Worm (Caenorhabditis elegans): ENCODE results near the gene asp-5.

The asp-5 gene

ce11 chrV:8252532-8252931 is 19.7 kb upstream of the asp-5 start:
- TF ChIP-seq him-1 (tag; optimal IDR thresholded peaks at IDR 0.05), result no peak
- no peak for TF ChIP-seq dao-5 (tag; optimal IDR thresholded peaks at IDR 0.05)
- no peak for TF ChIP-seq W03F9.2 (tag; optimal IDR thresholded peaks at IDR 0.05)

DNA sequence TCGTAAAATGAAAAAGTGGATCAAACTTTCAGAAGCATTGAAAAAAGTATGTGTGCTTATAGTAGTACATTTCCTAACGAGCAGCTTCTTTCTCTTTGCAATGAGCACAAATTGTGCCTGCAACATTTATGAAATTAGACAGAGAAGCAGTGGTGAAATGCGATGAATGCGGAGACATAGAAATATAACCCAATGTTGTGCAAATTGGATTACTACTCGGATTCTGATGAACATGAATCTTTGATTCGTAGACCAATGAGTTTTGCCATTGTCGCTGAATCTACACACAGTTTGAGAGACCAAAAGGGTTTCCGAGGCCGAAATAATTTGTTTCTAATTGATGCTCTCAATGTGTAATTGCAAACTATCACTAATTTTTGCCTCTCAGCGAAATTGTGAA is 18.2 kb upstream of the asp-5 start:
- TF ChIP-seq him-1 (tag; optimal IDR thresholded peaks at IDR 0.05) (no peak), dao-5 (tag; optimal IDR thresholded peaks at IDR 0.05) (no peak)

DNA sequence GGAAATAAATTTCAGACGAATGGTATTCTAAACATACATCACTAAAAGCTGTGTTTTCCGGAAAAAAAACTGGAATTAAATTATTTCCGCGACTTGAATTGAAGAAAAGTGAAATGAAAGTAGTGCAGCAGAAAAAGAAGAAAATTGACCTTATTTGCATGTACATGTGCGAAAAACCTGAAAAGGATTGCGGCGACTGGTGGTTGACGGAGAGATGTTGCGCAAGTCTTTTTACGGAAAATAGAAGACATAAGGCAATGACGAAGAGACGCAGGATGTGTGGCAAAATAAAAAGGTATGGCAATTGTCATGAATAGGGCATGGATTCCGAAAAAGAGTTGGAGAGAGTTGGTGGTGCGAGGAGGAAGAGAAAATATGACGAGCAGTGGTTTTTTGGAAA is 17.2 kb upstream of the asp-5 start:
- no peak for TF ChIP-seq him-1 (tag; optimal IDR thresholded peaks at IDR 0.05)
- no peak for TF ChIP-seq W03F9.2 (tag; optimal IDR thresholded peaks at IDR 0.05)
- TF ChIP-seq dao-5 (tag; optimal IDR thresholded peaks at IDR 0.05), result no peak

DNA sequence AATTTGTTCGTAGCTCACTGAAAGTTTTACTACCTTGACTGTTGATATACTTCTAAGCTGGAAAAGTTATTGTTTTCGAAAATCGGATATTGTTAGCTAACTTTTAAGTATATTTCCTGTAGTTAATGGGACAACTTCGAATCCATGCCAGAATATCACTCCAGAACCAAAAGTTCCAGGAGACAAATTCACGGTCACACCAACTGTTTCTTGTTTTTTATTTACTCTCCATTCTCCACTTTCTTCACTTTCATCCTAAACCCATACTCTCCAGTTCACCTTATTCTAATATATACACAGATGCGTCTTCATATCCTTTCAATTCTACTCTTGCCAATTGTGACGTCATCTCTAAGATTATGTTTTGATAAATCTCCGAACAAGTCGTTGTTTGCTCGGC is 13.2 kb upstream of the asp-5 start, which contains the start of gene C16D9.1:
Gene C16D9.1, plus strand, starts transcription at position 301 of the 400 bp plus-strand sequence.
- TF ChIP-seq dao-5 (tag; optimal IDR thresholded peaks at IDR 0.05), result no peak
- no peak for TF ChIP-seq him-1 (tag; optimal IDR thresholded peaks at IDR 0.05)
- TF ChIP-seq W03F9.2 (tag; optimal IDR thresholded peaks at IDR 0.05), result no peak

ce11 chrV:8262212-8262611 is 10.0 kb upstream of the asp-5 start:
- TF ChIP-seq W03F9.2 (tag; optimal IDR thresholded peaks at IDR 0.05) (no peak), him-1 (tag; optimal IDR thresholded peaks at IDR 0.05) (no peak), dao-5 (tag; optimal IDR thresholded peaks at IDR 0.05) (no peak)

DNA sequence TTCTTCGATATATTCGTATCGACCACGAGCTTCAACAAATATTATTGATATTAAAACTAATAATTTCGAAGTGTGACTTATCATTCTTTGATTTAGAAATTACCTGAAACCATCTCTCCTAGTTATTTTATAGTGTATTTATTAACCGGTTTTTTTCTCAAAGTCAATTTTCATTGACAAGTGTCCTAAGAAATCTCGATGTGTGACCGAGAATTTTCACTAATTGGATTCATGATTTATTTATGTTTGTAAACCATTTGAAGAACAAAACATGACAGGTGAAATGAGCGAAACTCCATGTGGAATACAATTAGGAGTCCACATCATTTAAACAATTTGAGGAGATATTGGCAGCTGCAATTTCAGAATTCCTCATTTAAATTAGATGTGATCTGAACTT is 8.7 kb upstream of the asp-5 start, which contains the start of gene C16D9.8:
Gene C16D9.8, minus strand, starts transcription at position 101 of the 400 bp plus-strand sequence.
- TF ChIP-seq dao-5 (tag; optimal IDR thresholded peaks at IDR 0.05), result no peak
- no peak for TF ChIP-seq him-1 (tag; optimal IDR thresholded peaks at IDR 0.05)
- TF ChIP-seq W03F9.2 (tag; optimal IDR thresholded peaks at IDR 0.05), result no peak

DNA sequence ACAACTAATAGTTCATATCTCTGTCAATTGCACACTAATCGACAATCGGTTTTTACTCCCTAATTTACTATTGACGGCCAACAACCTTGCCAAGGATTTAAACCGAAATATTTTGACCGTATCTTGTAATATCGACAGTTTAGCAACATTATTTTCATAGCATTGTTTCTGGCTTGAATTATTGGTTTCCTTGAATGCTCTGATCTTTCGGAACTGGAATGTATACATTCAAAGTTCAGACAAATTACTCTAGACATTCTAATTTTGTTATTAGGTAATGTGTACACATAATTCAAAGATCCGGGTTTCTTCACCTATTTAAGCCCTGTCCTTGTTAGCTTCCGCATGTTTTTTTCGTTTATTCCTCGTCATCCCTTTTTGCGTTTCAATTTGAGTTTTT is 8.2 kb upstream of the asp-5 start, which contains the start of gene C16D9.9:
Gene C16D9.9, plus strand, starts transcription at position 301 of the 400 bp plus-strand sequence.
- TF ChIP-seq W03F9.2 (tag; optimal IDR thresholded peaks at IDR 0.05) (no peak), dao-5 (tag; optimal IDR thresholded peaks at IDR 0.05) (no peak), him-1 (tag; optimal IDR thresholded peaks at IDR 0.05) (no peak)

DNA sequence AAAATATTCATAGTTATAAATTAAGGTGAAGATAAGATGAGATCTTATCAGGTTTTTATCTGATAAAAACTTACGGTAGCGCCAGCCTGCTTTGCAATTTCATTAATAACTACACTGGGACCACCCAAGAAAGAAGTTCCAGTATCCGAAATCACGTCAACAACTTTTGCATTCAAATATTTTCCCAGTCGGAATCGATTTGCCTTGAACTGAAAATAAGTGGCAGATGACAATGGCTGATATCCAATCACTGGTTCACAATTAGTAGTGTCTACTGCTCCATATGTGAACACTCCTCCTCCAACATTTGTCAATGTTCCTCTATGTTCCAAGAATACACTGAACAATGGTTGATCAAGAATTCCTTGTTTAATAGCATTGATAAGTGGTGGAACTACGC is 6.0 kb upstream of the asp-5 start, which contains the start of gene F21F8.5:
Gene F21F8.5, minus strand, starts transcription at position 101 of the 400 bp plus-strand sequence.
- TF ChIP-seq him-1 (tag; optimal IDR thresholded peaks at IDR 0.05) (no peak), dao-5 (tag; optimal IDR thresholded peaks at IDR 0.05) (no peak), W03F9.2 (tag; optimal IDR thresholded peaks at IDR 0.05) (no peak)

ce11 chrV:8267275-8267674 is 4.9 kb upstream of the asp-5 start:
- TF ChIP-seq him-1 (tag; optimal IDR thresholded peaks at IDR 0.05) (no peak), dao-5 (tag; optimal IDR thresholded peaks at IDR 0.05) (no peak), W03F9.2 (tag; optimal IDR thresholded peaks at IDR 0.05) (no peak)

DNA sequence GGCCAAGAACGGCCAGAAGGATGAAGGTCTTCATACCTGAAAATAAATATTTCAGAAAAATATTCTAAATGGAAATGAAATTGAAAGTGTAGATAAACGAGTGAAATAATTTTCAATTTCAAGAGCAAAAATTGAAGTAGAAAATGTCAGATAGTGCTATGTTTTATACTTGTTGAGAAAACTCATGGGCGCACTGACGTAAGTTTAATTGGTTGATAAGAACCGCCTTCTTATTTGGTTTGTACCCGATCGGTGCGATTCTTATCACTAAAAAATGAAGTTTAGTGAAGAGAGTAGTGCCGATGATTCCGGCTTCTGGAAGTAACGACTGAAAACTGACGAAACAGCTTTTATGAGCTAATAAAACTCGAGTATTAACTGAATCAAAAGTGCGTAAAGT is 3.3 kb upstream of the asp-5 start, which contains the start of the genes asp-6 and asp-12:
Gene asp-6, minus strand, starts transcription at position 36 of the 400 bp plus-strand sequence.
Gene asp-12, plus strand, starts transcription at position 309 of the 400 bp plus-strand sequence.
- TF ChIP-seq dao-5 (tag; optimal IDR thresholded peaks at IDR 0.05) (no peak), him-1 (tag; optimal IDR thresholded peaks at IDR 0.05) (no peak), W03F9.2 (tag; optimal IDR thresholded peaks at IDR 0.05) (no peak)

DNA sequence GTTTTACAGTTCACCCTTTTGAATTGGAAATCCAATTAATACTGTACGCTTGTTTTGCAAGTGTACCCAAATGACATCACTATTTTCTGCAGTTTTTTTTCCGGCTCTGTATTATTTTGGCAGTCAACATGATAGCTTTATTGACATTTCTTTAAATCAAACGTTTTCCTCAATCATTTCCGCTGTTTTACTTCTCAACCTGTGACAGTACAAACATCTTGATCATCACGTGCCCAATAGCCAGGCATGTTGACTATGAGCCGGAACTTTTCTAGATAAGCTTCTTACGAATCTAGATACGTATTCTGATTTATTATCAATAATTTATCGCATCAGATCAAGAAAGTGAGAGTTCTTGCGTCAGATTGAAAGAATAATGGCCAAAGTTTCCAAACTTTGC is 2.3 kb upstream of the asp-5 start:
- TF ChIP-seq W03F9.2 (tag; optimal IDR thresholded peaks at IDR 0.05) (no peak), dao-5 (tag; optimal IDR thresholded peaks at IDR 0.05) (no peak), him-1 (tag; optimal IDR thresholded peaks at IDR 0.05) (no peak)

DNA sequence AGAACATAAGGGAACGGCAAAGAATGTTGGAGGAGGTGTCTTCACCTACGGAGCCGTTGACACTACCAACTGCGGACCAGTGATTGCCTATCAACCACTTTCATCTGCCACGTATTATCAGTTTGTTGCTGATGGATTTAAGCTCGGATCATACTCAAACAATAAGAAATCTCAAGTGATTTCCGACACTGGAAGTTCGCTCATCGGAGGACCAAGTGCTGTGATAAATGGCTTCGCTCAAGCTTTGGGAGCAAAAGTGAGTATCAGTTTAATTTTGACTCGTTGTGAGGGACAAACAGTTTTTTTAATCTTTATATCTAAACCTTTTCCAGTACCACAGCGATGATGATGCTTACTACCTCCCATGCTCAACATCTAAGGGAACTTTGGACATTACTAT is 790 bp upstream of the asp-5 start:
- no peak for TF ChIP-seq W03F9.2 (tag; optimal IDR thresholded peaks at IDR 0.05)
- TF ChIP-seq dao-5 (tag; optimal IDR thresholded peaks at IDR 0.05), result no peak
- no peak for TF ChIP-seq him-1 (tag; optimal IDR thresholded peaks at IDR 0.05)

ce11 chrV:8278830-8279229 is 6.6 kb downstream of the asp-5 start, which contains the start of gene str-136:
Gene str-136 (minus strand): TSS chrV:8278930.
- TF ChIP-seq W03F9.2 (tag; optimal IDR thresholded peaks at IDR 0.05), result no peak
- TF ChIP-seq dao-5 (tag; optimal IDR thresholded peaks at IDR 0.05), result no peak
- TF ChIP-seq him-1 (tag; optimal IDR thresholded peaks at IDR 0.05), result no peak

ce11 chrV:8280770-8281169 is 8.6 kb downstream of the asp-5 start, which contains the start of gene str-135:
Gene str-135 (minus strand): TSS chrV:8280870.
- TF ChIP-seq dao-5 (tag; optimal IDR thresholded peaks at IDR 0.05) (no peak), W03F9.2 (tag; optimal IDR thresholded peaks at IDR 0.05) (no peak), him-1 (tag; optimal IDR thresholded peaks at IDR 0.05) (no peak)

DNA sequence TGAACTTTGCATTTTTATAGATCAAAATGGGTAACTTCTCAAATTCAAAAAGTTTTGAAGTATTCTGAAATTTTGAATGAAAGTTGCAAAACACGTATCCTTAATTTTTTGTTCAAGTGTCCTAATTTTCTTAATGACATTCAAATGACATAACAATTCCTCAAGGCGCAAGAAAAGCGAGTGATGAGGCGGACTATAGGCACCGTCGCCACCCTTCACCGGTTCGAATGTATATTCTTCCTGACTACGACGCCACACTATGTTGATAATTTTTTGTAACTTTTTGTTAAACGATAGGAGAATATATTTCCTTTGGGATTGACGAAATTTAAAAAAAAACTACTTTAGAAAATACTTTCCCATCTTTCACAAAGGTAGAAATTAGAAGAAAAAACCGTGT is 9.5 kb downstream of the asp-5 start:
- TF ChIP-seq dao-5 (tag; optimal IDR thresholded peaks at IDR 0.05) (no peak), W03F9.2 (tag; optimal IDR thresholded peaks at IDR 0.05) (no peak), him-1 (tag; optimal IDR thresholded peaks at IDR 0.05) (no peak)
